Fruit fly (Drosophila melanogaster) whole organism, prepupa: ENCODE data around the gene Or67c.

ENCODE experiments used
- Blimp-1 ChIP-seq: fragments of 200-800 bp; sonication (Bioruptor generic); optimal IDR thresholded peaks from 3 replicates; lab custom pipeline; 2017; ENCODE audit warnings: missing biosample characterization, missing genetic modification characterization, mild to moderate bottlenecking, moderate library complexity, missing genetic modification reagents
- CG11762 ChIP-seq: fragments of 200-800 bp; sonication (Bioruptor generic); optimal IDR thresholded peaks from 3 replicates; lab custom pipeline; 2016; ENCODE audit warnings: missing biosample characterization, missing genetic modification characterization; ENCODE audit not compliant: insufficient read depth
- CG6163 ChIP-seq: fragments of 200-800 bp; sonication (Bioruptor generic); IDR thresholded peaks from 3 replicates; pipeline ENCODE4 v1.3.6; 2022; ENCODE audit warnings: missing biosample characterization, missing genetic modification characterization
- CG8119 ChIP-seq: fragments of 200-800 bp; sonication (Bioruptor generic); IDR thresholded peaks from 3 replicates; pipeline ENCODE4 v1.3.6; 2022; ENCODE audit warnings: missing biosample characterization, missing genetic modification characterization
- CG8632 ChIP-seq: fragments of 200-800 bp; sonication (Bioruptor generic); optimal IDR thresholded peaks from 3 replicates; lab custom pipeline; 2016; ENCODE audit warnings: missing biosample characterization, missing genetic modification characterization
- Eip78C ChIP-seq: fragments of 200-800 bp; sonication (Bioruptor generic); peaks from one replicate; lab custom pipeline; 2016; ENCODE audit warnings: missing biosample characterization, missing genetic modification characterization
- Ets21C ChIP-seq: fragments of 200-800 bp; sonication (Bioruptor generic); optimal IDR thresholded peaks from 3 replicates; lab custom pipeline; 2016; ENCODE audit warnings: missing biosample characterization, missing genetic modification characterization
- Met ChIP-seq: fragments of 200-800 bp; sonication (Bioruptor generic); optimal IDR thresholded peaks from 3 replicates; lab custom pipeline; 2016; ENCODE audit warnings: missing biosample characterization, missing genetic modification characterization
- eg ChIP-seq: fragments of 200-800 bp; sonication (Bioruptor generic); IDR thresholded peaks from 3 replicates; pipeline ENCODE4 v1.3.6; 2022; ENCODE audit warnings: missing biosample characterization, missing genetic modification characterization
- salr ChIP-seq, 2 experiments: fragments of 200-800 bp; sonication (Bioruptor generic); optimal IDR thresholded peaks; 3 replicates each; lab custom pipeline; 2016 to 2018; ENCODE audit warnings: missing biosample characterization in 2 of 2, missing genetic modification characterization in 2 of 2, mild to moderate bottlenecking in 1 of 2
- topi ChIP-seq: fragments of 200-800 bp; sonication (Bioruptor generic); optimal IDR thresholded peaks from 3 replicates; lab custom pipeline; 2016; ENCODE audit warnings: missing biosample characterization, missing genetic modification characterization

dm6 chr3L:10247121-10247520 is 2.6 kb upstream of the Or67c start:
- TF ChIP-seq Blimp-1: no peak
- no peak for TF ChIP-seq CG6163 (GFP tag; lab: Robert Waterston, UW)
- no peak for TF ChIP-seq CG8119 (GFP tag; lab: Robert Waterston, UW)
- TF ChIP-seq topi: no peak
- TF ChIP-seq CG11762 (GFP tag; lab: Kevin White, UChicago): no peak
- no peak for TF ChIP-seq Eip78C (GFP tag; lab: Kevin White, UChicago)
- no peak for TF ChIP-seq CG8632 (GFP tag; lab: Kevin White, UChicago)
- TF ChIP-seq Met (GFP tag; lab: Kevin White, UChicago): no peak
- no peak for TF ChIP-seq salr (GFP tag; optimal IDR thresholded peaks at IDR 0.05; lab: Kevin White, UChicago)
- TF ChIP-seq Ets21C: no peak
- no peak for TF ChIP-seq eg (GFP tag; lab: Robert Waterston, UW)
